Fruit fly (Drosophila melanogaster): ENCODE results near the gene Rcd4.

- TF ChIP-seq pb (GFP tag; optimal IDR thresholded peaks at IDR 0.05): no peak
- no peak for TF ChIP-seq CG32772 (GFP tag; IDR thresholded peaks at IDR 0.05)
Measured at dm6 chr2L:8371354-8371937, 11.2 kb upstream of the Rcd4 start.

All from whole organism, embryonic.